Worm (Caenorhabditis elegans) whole organism, L4 larva: ENCODE measurements around the gene Y43F8A.1.
"Not testable (repeated sequence)": the region's sequence is repeated elsewhere in the genome, so short reads cannot be mapped to it uniquely, and the experiment has no call there.

Source experiments
- ceh-62 ChIP-seq: sonication (generic microtip); optimal IDR thresholded peaks from 2 replicates; lab custom pipeline; 2017; ENCODE audit warnings: missing biosample characterization, missing genetic modification characterization
- fos-1 ChIP-seq: fragments of 150-350 bp; optimal IDR thresholded peaks from 2 replicates; lab custom pipeline; 2014; ENCODE audit warnings: missing biosample characterization, missing genetic modification characterization
- lim-7 ChIP-seq: fragments of 200-800 bp; sonication (Bioruptor generic); IDR thresholded peaks from 2 replicates; pipeline ENCODE4 v1.3.6; 2022; ENCODE audit warnings: missing genetic modification characterization, missing compliant biosample characterization
- lin-13 ChIP-seq: fragments of 150-350 bp; optimal IDR thresholded peaks from 2 replicates; lab custom pipeline; 2014; ENCODE audit warnings: missing biosample characterization, missing genetic modification reagents, missing genetic modification characterization
- nhr-28 ChIP-seq: fragments of 150-350 bp; optimal IDR thresholded peaks from 2 replicates; lab custom pipeline; 2014; ENCODE audit warnings: missing biosample characterization, missing genetic modification characterization
- snpc-4 ChIP-seq: fragments of 150-350 bp; optimal IDR thresholded peaks from 2 replicates; lab custom pipeline; 2014; ENCODE audit warnings: missing biosample characterization, missing genetic modification characterization
- ztf-11 ChIP-seq: fragments of 150-350 bp; optimal IDR thresholded peaks from 2 replicates; lab custom pipeline; 2014; ENCODE audit warnings: missing biosample characterization, missing genetic modification characterization

- not testable (repeated sequence) for TF ChIP-seq ztf-11; fos-1 (tag; lab: Kevin White, UChicago); lim-7; nhr-28 (tag; lab: Kevin White, UChicago); lin-13 (GFP tag; lab: Kevin White, UChicago); snpc-4 (tag; lab: Kevin White, UChicago); ceh-62 (tag; lab: Kevin White, UChicago)
These were observed 29.0 kb downstream of the Y43F8A.1 start for ce11 chrV:19399282-19399681.
